Fruit fly (Drosophila melanogaster) whole organism, embryonic: ENCODE results near the gene Lon.

ENCODE experiments used
- Ada2b ChIP-seq: fragments of 200-800 bp; sonication (Bioruptor generic); IDR thresholded peaks from 2 replicates; pipeline ENCODE4 v1.3.6; 2022; ENCODE audit warnings: missing biosample characterization, missing genetic modification characterization
- Asciz ChIP-seq: fragments of 200-800 bp; sonication (Bioruptor generic); optimal IDR thresholded peaks from 2 replicates; lab custom pipeline; 2017; ENCODE audit warnings: missing biosample characterization, mild to moderate bottlenecking, missing genetic modification characterization, missing genetic modification reagents
- CG11696 ChIP-seq: fragments of 200-800 bp; sonication (Bioruptor generic); IDR thresholded peaks from 2 replicates; pipeline ENCODE4 v1.3.6; 2022; ENCODE audit warnings: missing biosample characterization, missing genetic modification characterization
- CG12071 ChIP-seq: fragments of 200-800 bp; sonication (Bioruptor generic); optimal IDR thresholded peaks from 3 replicates; lab custom pipeline; 2018; ENCODE audit warnings: missing biosample characterization, mild to moderate bottlenecking, missing genetic modification characterization
- CG12155 ChIP-seq: fragments of 200-800 bp; sonication (Bioruptor generic); optimal IDR thresholded peaks from 3 replicates; lab custom pipeline; 2016; ENCODE audit warnings: missing biosample characterization, missing genetic modification characterization
- CG12769 ChIP-seq: fragments of 200-800 bp; sonication (Bioruptor generic); optimal IDR thresholded peaks from 2 replicates; lab custom pipeline; 2019; ENCODE audit warnings: missing biosample characterization, mild to moderate bottlenecking, missing genetic modification characterization, moderate library complexity
- CG13123 ChIP-seq: fragments of 200-800 bp; sonication (Bioruptor generic); optimal IDR thresholded peaks from 2 replicates; lab custom pipeline; 2016; ENCODE audit warnings: missing biosample characterization, missing genetic modification characterization
- CG13624 ChIP-seq: fragments of 200-800 bp; sonication (Bioruptor generic); optimal IDR thresholded peaks from 2 replicates; lab custom pipeline; 2016; ENCODE audit warnings: missing biosample characterization, missing genetic modification characterization
- CG14710 ChIP-seq: fragments of 200-800 bp; sonication (Bioruptor generic); optimal IDR thresholded peaks from 3 replicates; lab custom pipeline; 2019; ENCODE audit warnings: missing biosample characterization, mild to moderate bottlenecking, missing genetic modification characterization, moderate library complexity
- CG15479 ChIP-seq: fragments of 200-800 bp; sonication (Bioruptor generic); optimal IDR thresholded peaks from 3 replicates; lab custom pipeline; 2019; ENCODE audit warnings: missing biosample characterization, mild to moderate bottlenecking, missing genetic modification characterization, moderate library complexity
- CG15601 ChIP-seq: fragments of 200-800 bp; sonication (Bioruptor generic); optimal IDR thresholded peaks from 3 replicates; lab custom pipeline; 2019; ENCODE audit warnings: missing biosample characterization, mild to moderate bottlenecking, missing genetic modification characterization, moderate library complexity
- CG17186 ChIP-seq: fragments of 200-800 bp; sonication (Bioruptor generic); optimal IDR thresholded peaks from 3 replicates; lab custom pipeline; 2017; ENCODE audit warnings: missing biosample characterization, missing genetic modification reagents, missing genetic modification characterization
- CG17829 ChIP-seq: fragments of 200-800 bp; optimal IDR thresholded peaks from 2 replicates; lab custom pipeline; 2019; ENCODE audit warnings: missing biosample characterization, mild to moderate bottlenecking, missing genetic modification characterization, moderate library complexity
- CG18262 ChIP-seq: fragments of 200-800 bp; optimal IDR thresholded peaks from 3 replicates; lab custom pipeline; 2019; ENCODE audit warnings: missing biosample characterization, mild to moderate bottlenecking, missing genetic modification characterization, moderate library complexity
- CG2712 ChIP-seq: fragments of 200-800 bp; optimal IDR thresholded peaks from 3 replicates; lab custom pipeline; 2019; ENCODE audit warnings: missing biosample characterization, mild to moderate bottlenecking, missing genetic modification characterization, moderate library complexity
- CG34224 ChIP-seq: fragments of 200-800 bp; sonication (Bioruptor generic); IDR thresholded peaks from 3 replicates; pipeline ENCODE4 v1.3.6; 2022; ENCODE audit warnings: missing biosample characterization, missing genetic modification characterization; ENCODE audit not compliant: partially characterized antibody
- CG3847 ChIP-seq: fragments of 200-800 bp; sonication (Bioruptor generic); IDR thresholded peaks from 2 replicates; pipeline ENCODE4 v1.3.6; 2022; ENCODE audit warnings: missing biosample characterization, missing genetic modification characterization
- CG4617 ChIP-seq: fragments of 200-800 bp; sonication (Bioruptor generic); optimal IDR thresholded peaks from 3 replicates; lab custom pipeline; 2016; ENCODE audit warnings: missing biosample characterization, missing genetic modification characterization, borderline replicate concordance
- CG8924 ChIP-seq: fragments of 200-800 bp; optimal IDR thresholded peaks from 3 replicates; lab custom pipeline; 2019; ENCODE audit warnings: missing biosample characterization, mild to moderate bottlenecking, missing genetic modification characterization, moderate library complexity
- CG9797 ChIP-seq: fragments of 200-800 bp; sonication (Bioruptor generic); optimal IDR thresholded peaks from 3 replicates; lab custom pipeline; 2018; ENCODE audit warnings: missing biosample characterization, mild to moderate bottlenecking, missing genetic modification characterization
- Dad ChIP-seq: fragments of 200-800 bp; sonication (Bioruptor generic); optimal IDR thresholded peaks from 3 replicates; lab custom pipeline; 2016; ENCODE audit warnings: missing biosample characterization, missing genetic modification characterization
- Dll ChIP-seq: fragments of 200-800 bp; sonication (Bioruptor generic); IDR thresholded peaks from 4 replicates; pipeline ENCODE4 v1.3.6; 2022; ENCODE audit warnings: missing biosample characterization, missing genetic modification characterization; ENCODE audit not compliant: partially characterized antibody
- Hmr ChIP-seq: fragments of 200-800 bp; sonication (Bioruptor generic); optimal IDR thresholded peaks from 3 replicates; lab custom pipeline; 2017; ENCODE audit warnings: mild to moderate bottlenecking, missing biosample characterization, missing genetic modification reagents, missing genetic modification characterization
- Hmx ChIP-seq: fragments of 200-800 bp; sonication (Bioruptor generic); optimal IDR thresholded peaks from 2 replicates; lab custom pipeline; 2016; ENCODE audit warnings: missing biosample characterization, missing genetic modification characterization
- MESR4 ChIP-seq: fragments of 200-800 bp; sonication (Bioruptor generic); optimal IDR thresholded peaks from 2 replicates; lab custom pipeline; 2018; ENCODE audit warnings: missing biosample characterization, mild to moderate bottlenecking, missing genetic modification characterization, moderate library complexity
- Max ChIP-seq: fragments of 200-800 bp; sonication (Bioruptor generic); optimal IDR thresholded peaks from 2 replicates; lab custom pipeline; 2016; ENCODE audit warnings: missing biosample characterization, mild to moderate bottlenecking, missing genetic modification characterization
- Nf-YC ChIP-seq: fragments of 200-800 bp; optimal IDR thresholded peaks from 3 replicates; lab custom pipeline; 2019; ENCODE audit warnings: missing biosample characterization, mild to moderate bottlenecking, missing genetic modification characterization, moderate library complexity
- Side ChIP-seq: fragments of 200-800 bp; sonication (Bioruptor generic); optimal IDR thresholded peaks from 2 replicates; lab custom pipeline; 2016; ENCODE audit warnings: missing biosample characterization, missing genetic modification characterization
- Sin3A ChIP-seq: fragments of >200 bp; optimal IDR thresholded peaks from 2 replicates; lab custom pipeline; 2018
- Sox102F ChIP-seq: fragments of 200-800 bp; sonication (Bioruptor generic); optimal IDR thresholded peaks from 2 replicates; lab custom pipeline; 2018; ENCODE audit warnings: missing biosample characterization, mild to moderate bottlenecking, missing genetic modification characterization, moderate library complexity
- amos ChIP-seq: fragments of 200-800 bp; sonication (Bioruptor generic); IDR thresholded peaks from 2 replicates; pipeline ENCODE4 v1.3.6; 2022; ENCODE audit warnings: missing biosample characterization, missing genetic modification characterization; ENCODE audit not compliant: partially characterized antibody
- chn ChIP-seq: fragments of 200-800 bp; sonication (Bioruptor generic); optimal IDR thresholded peaks from 2 replicates; lab custom pipeline; 2016; ENCODE audit warnings: missing biosample characterization, missing genetic modification characterization
- ci ChIP-seq: fragments of 200-800 bp; sonication (Bioruptor generic); IDR thresholded peaks from 3 replicates; pipeline ENCODE4 v1.3.6; 2022; ENCODE audit warnings: missing biosample characterization, missing genetic modification characterization
- dpn ChIP-seq, 2 experiments: fragments of 200-800 bp; sonication (Bioruptor generic); optimal IDR thresholded peaks; 3 replicates each; lab custom pipeline; 2016; ENCODE audit warnings: missing biosample characterization in 2 of 2, missing genetic modification characterization in 2 of 2
- esg ChIP-seq: fragments of 200-800 bp; sonication (Bioruptor generic); conservative IDR thresholded peaks from 2 replicates; pipeline ENCODE4 v1.3.6; 2022; ENCODE audit warnings: missing biosample characterization, missing genetic modification characterization
- ewg ChIP-seq: fragments of 200-800 bp; sonication (Bioruptor generic); optimal IDR thresholded peaks from 3 replicates; lab custom pipeline; 2017; ENCODE audit warnings: mild to moderate bottlenecking, missing biosample characterization, missing genetic modification reagents, missing genetic modification characterization
- fd102C ChIP-seq: fragments of 200-800 bp; sonication (Bioruptor generic); optimal IDR thresholded peaks from 2 replicates; lab custom pipeline; 2018; ENCODE audit warnings: missing biosample characterization, mild to moderate bottlenecking, missing genetic modification characterization, moderate library complexity
- ind ChIP-seq: fragments of 200-800 bp; sonication (Bioruptor generic); optimal IDR thresholded peaks from 3 replicates; lab custom pipeline; 2016; ENCODE audit warnings: missing biosample characterization, missing genetic modification characterization
- nerfin-1 ChIP-seq: fragments of 200-800 bp; sonication (Bioruptor generic); optimal IDR thresholded peaks from 3 replicates; lab custom pipeline; 2019; ENCODE audit warnings: missing biosample characterization, mild to moderate bottlenecking, missing genetic modification characterization, moderate library complexity
- nmo ChIP-seq: fragments of 200-800 bp; sonication (Bioruptor generic); optimal IDR thresholded peaks from 2 replicates; lab custom pipeline; 2018; ENCODE audit warnings: missing biosample characterization, mild to moderate bottlenecking, missing genetic modification characterization, moderate library complexity
- onecut ChIP-seq: fragments of 200-800 bp; sonication (Bioruptor generic); IDR thresholded peaks from 2 replicates; pipeline ENCODE4 v1.3.6; 2022; ENCODE audit warnings: missing biosample characterization, missing genetic modification characterization
- pan ChIP-seq, 4 experiments: fragments of >200 bp in 3 of 4; fragments of 200-800 bp in 1 of 4; sonication (Bioruptor generic) in 1 of 4; optimal IDR thresholded peaks in 3 of 4; IDR thresholded peaks in 1 of 4; 2 replicates each; pipeline versions ENCODE4 v1.3.6 to Lab custom; 2017 to 2022; ENCODE audit warnings: missing biosample characterization in 2 of 4, missing genetic modification characterization in 2 of 4, mixed read lengths in 1 of 4
- row ChIP-seq: fragments of 200-800 bp; sonication (Bioruptor generic); IDR thresholded peaks from 3 replicates; pipeline ENCODE4 v1.3.6; 2022; ENCODE audit warnings: missing biosample characterization, missing genetic modification characterization
- ssp ChIP-seq: fragments of 200-800 bp; sonication (Bioruptor generic); IDR thresholded peaks from 2 replicates; pipeline ENCODE4 v1.3.6; 2022; ENCODE audit warnings: missing biosample characterization, missing genetic modification characterization
- stwl ChIP-seq: fragments of 200-800 bp; sonication (Bioruptor generic); optimal IDR thresholded peaks from 3 replicates; lab custom pipeline; 2018; ENCODE audit warnings: missing biosample characterization, mild to moderate bottlenecking, missing genetic modification characterization, moderate library complexity
- tll ChIP-seq, 2 experiments: fragments of 200-800 bp in 1 of 2; fragments of >200 bp in 1 of 2; sonication (Bioruptor generic) in 1 of 2; optimal IDR thresholded peaks; 2 replicates each; lab custom pipeline; 2017 to 2019; ENCODE audit warnings: missing biosample characterization in 2 of 2, missing genetic modification characterization in 2 of 2, mild to moderate bottlenecking in 1 of 2, moderate library complexity in 1 of 2
- unc-4 ChIP-seq: fragments of 200-800 bp; sonication (Bioruptor generic); IDR thresholded peaks from 2 replicates; pipeline ENCODE4 v1.3.6; 2022; ENCODE audit warnings: missing biosample characterization, missing genetic modification characterization; ENCODE audit not compliant: partially characterized antibody
- unpg ChIP-seq: fragments of 200-800 bp; sonication (Bioruptor generic); optimal IDR thresholded peaks from 3 replicates; lab custom pipeline; 2018; ENCODE audit warnings: missing biosample characterization, mild to moderate bottlenecking, missing genetic modification characterization, moderate library complexity

Gene Lon

dm6 chr3L:19585979-19586378 lies 26.0 kb downstream of the Lon start, which contains the start of the genes CG9231 and CG9330 (continued):
- TF ChIP-seq dpn (GFP tag; optimal IDR thresholded peaks at IDR 0.05; lab: Kevin White, UChicago) (peak; percentile 32 to 36), CG9797 (GFP tag; lab: Kevin White, UChicago) (peak; percentile 86), CG12071 (GFP tag; lab: Kevin White, UChicago) (no peak), Hmx (GFP tag; lab: Kevin White, UChicago) (peak; percentile 8), Asciz (GFP tag; lab: Kevin White, UChicago) (peak; percentile 10), CG15479 (GFP tag; lab: Kevin White, UChicago) (peak; percentile 38), Dll (GFP tag; lab: Robert Waterston, UW) (0 out of 4 replicates have a peak, but pooled peaks have one; percentile 23), CG13624 (GFP tag; lab: Kevin White, UChicago) (peak; percentile 22), row (GFP tag; lab: Robert Waterston, UW) (peak; percentile 52; the same call in 1 of the 3 replicates), CG14710 (peak; percentile 81), CG17829 (tag; lab: Kevin White, UChicago) (peak; percentile 54), CG12155 (GFP tag; lab: Kevin White, UChicago) (no peak), CG17186 (GFP tag; lab: Kevin White, UChicago) (peak; percentile 40), esg (GFP tag; lab: Robert Waterston, UW) (no peak), Hmr (GFP tag; lab: Kevin White, UChicago) (peak; percentile 18), amos (GFP tag; lab: Robert Waterston, UW) (no peak), MESR4 (peak; percentile 45), tll (GFP tag; optimal IDR thresholded peaks at IDR 0.05; lab: Kevin White, UChicago) (peak in 1 of 2 experiments; percentile 77), CG15601 (tag; lab: Kevin White, UChicago) (peak; percentile 61), nerfin-1 (tag; lab: Kevin White, UChicago) (peak; percentile 55), CG12769 (tag; lab: Kevin White, UChicago) (peak; percentile 51), CG13123 (GFP tag; lab: Kevin White, UChicago) (no peak), CG11696 (GFP tag; lab: Robert Waterston, UW) (no peak), stwl (peak; percentile 84), Sox102F (GFP tag; lab: Kevin White, UChicago) (peak; percentile 11), CG34224 (GFP tag; lab: Robert Waterston, UW) (peak; percentile 42; the same call in 1 of the 3 replicates), CG3847 (GFP tag; lab: Robert Waterston, UW) (peak; percentile 4; the same call in 1 of the 2 replicates), Max (GFP tag; lab: Kevin White, UChicago) (peak; percentile 25), Dad (GFP tag; lab: Kevin White, UChicago) (peak; percentile 3), onecut (GFP tag; lab: Robert Waterston, UW) (peak; percentile 37; the same call in 1 of the 2 replicates), Nf-YC (tag; lab: Kevin White, UChicago) (peak; percentile 38), ci (no peak), CG8924 (tag; lab: Kevin White, UChicago) (peak; percentile 3), CG18262 (peak; percentile 50), fd102C (no peak), nmo (GFP tag; lab: Kevin White, UChicago) (peak; percentile 55), Sin3A (lab: Kevin White, UChicago) (peak; percentile 80), ssp (GFP tag; lab: Robert Waterston, UW) (0 out of 2 replicates have a peak, but pooled peaks have one; percentile 25), Side (GFP tag; lab: Kevin White, UChicago) (peak; percentile 5), CG2712 (tag; lab: Kevin White, UChicago) (peak; percentile 52), pan (optimal IDR thresholded peaks at IDR 0.05; lab: Kevin White, UChicago) (no peak), pan (GFP tag; optimal IDR thresholded peaks at IDR 0.05 in 1 of 2, IDR thresholded peaks at IDR 0.05 in 1 of 2) (peak in 1 of 2 experiments; percentile 60), CG4617 (peak; percentile 85), unpg (GFP tag; lab: Kevin White, UChicago) (peak; percentile 15), unc-4 (0 out of 2 replicates have a peak, but pooled peaks have one; percentile 53), ind (GFP tag; lab: Kevin White, UChicago) (peak; percentile 23), ewg (GFP tag; lab: Kevin White, UChicago) (peak; percentile 26), Ada2b (0 out of 2 replicates have a peak, but pooled peaks have one; percentile 9), chn (GFP tag; lab: Kevin White, UChicago) (peak; percentile 1)
